Fruit fly (Drosophila melanogaster) whole organism, embryonic: ENCODE data around the gene Fpgs1.
A peak's percentile ranks its signal among the peaks of the same experiment; 100 is the strongest.

Experiments used
- ATbp ChIP-seq: fragments of 200-800 bp; sonication (Bioruptor generic); optimal IDR thresholded peaks from 2 replicates; lab custom pipeline; 2017; ENCODE audit warnings: missing biosample characterization, mild to moderate bottlenecking, missing genetic modification characterization, missing genetic modification reagents
- Blimp-1 ChIP-seq: fragments of 200-800 bp; sonication (Bioruptor generic); optimal IDR thresholded peaks from 3 replicates; lab custom pipeline; 2018; ENCODE audit warnings: missing biosample characterization, missing genetic modification characterization, mild to moderate bottlenecking, moderate library complexity, missing genetic modification reagents
- CG11093 ChIP-seq: fragments of 200-800 bp; sonication (Bioruptor generic); IDR thresholded peaks from 3 replicates; pipeline ENCODE4 v1.3.6; 2022; ENCODE audit warnings: missing biosample characterization, missing genetic modification characterization
- CG14014 ChIP-seq: fragments of 200-800 bp; sonication (Bioruptor generic); IDR thresholded peaks from 2 replicates; pipeline ENCODE4 v1.3.6; 2022; ENCODE audit warnings: missing biosample characterization, missing genetic modification characterization
- CG15696 ChIP-seq: fragments of 200-800 bp; sonication (Bioruptor generic); optimal IDR thresholded peaks from 2 replicates; lab custom pipeline; 2019; ENCODE audit warnings: missing biosample characterization, mild to moderate bottlenecking, missing genetic modification characterization, moderate library complexity
- CG1603 ChIP-seq: fragments of 200-800 bp; sonication (Bioruptor generic); optimal IDR thresholded peaks from 2 replicates; lab custom pipeline; 2019; ENCODE audit warnings: missing biosample characterization, mild to moderate bottlenecking, missing genetic modification characterization, moderate library complexity
- CG17612 ChIP-seq: fragments of 200-800 bp; sonication (Bioruptor generic); IDR thresholded peaks from 2 replicates; pipeline ENCODE4 v1.3.6; 2022; ENCODE audit warnings: missing biosample characterization, missing genetic modification characterization
- CG17829 ChIP-seq: fragments of 200-800 bp; optimal IDR thresholded peaks from 2 replicates; lab custom pipeline; 2019; ENCODE audit warnings: missing biosample characterization, mild to moderate bottlenecking, missing genetic modification characterization, moderate library complexity
- CG18476 ChIP-seq: fragments of 200-800 bp; sonication (Bioruptor generic); optimal IDR thresholded peaks from 2 replicates; lab custom pipeline; 2016; ENCODE audit warnings: missing biosample characterization, mild to moderate bottlenecking, missing genetic modification characterization
- CG18599 ChIP-seq: fragments of 200-800 bp; sonication (Bioruptor generic); optimal IDR thresholded peaks from 3 replicates; lab custom pipeline; 2017; ENCODE audit warnings: missing biosample characterization, missing genetic modification characterization, mild to moderate bottlenecking, moderate library complexity, missing genetic modification reagents
- CG2120 ChIP-seq: fragments of 200-800 bp; sonication (Bioruptor generic); optimal IDR thresholded peaks from 3 replicates; lab custom pipeline; 2016; ENCODE audit warnings: missing biosample characterization, missing genetic modification characterization
- CG2199 ChIP-seq: fragments of 200-800 bp; sonication (Bioruptor generic); IDR thresholded peaks from 3 replicates; pipeline ENCODE4 v1.3.6; 2022; ENCODE audit warnings: missing biosample characterization, missing genetic modification characterization
- CG2875 ChIP-seq: fragments of 200-800 bp; sonication (Bioruptor generic); optimal IDR thresholded peaks from 2 replicates; lab custom pipeline; 2017; ENCODE audit warnings: missing biosample characterization, mild to moderate bottlenecking, missing genetic modification characterization, missing genetic modification reagents
- CG30403 ChIP-seq: fragments of 200-800 bp; sonication (Bioruptor generic); optimal IDR thresholded peaks from 3 replicates; lab custom pipeline; 2016; ENCODE audit warnings: missing biosample characterization, missing genetic modification characterization
- CG31441 ChIP-seq: fragments of 200-800 bp; sonication (Bioruptor generic); IDR thresholded peaks from 2 replicates; pipeline ENCODE4 v1.3.6; 2022; ENCODE audit warnings: missing biosample characterization, missing genetic modification characterization
- CG32532 ChIP-seq: fragments of 200-800 bp; sonication (Bioruptor generic); IDR thresholded peaks from 2 replicates; pipeline ENCODE4 v1.3.6; 2022; ENCODE audit warnings: missing biosample characterization, missing genetic modification characterization
- CG34224 ChIP-seq: fragments of 200-800 bp; sonication (Bioruptor generic); IDR thresholded peaks from 3 replicates; pipeline ENCODE4 v1.3.6; 2022; ENCODE audit warnings: missing biosample characterization, missing genetic modification characterization; ENCODE audit not compliant: partially characterized antibody
- CG34376 ChIP-seq: fragments of 200-800 bp; sonication (Bioruptor generic); optimal IDR thresholded peaks from 2 replicates; lab custom pipeline; 2018; ENCODE audit warnings: missing biosample characterization, mild to moderate bottlenecking, missing genetic modification characterization
- CG7786 ChIP-seq: fragments of 200-800 bp; sonication (Bioruptor generic); optimal IDR thresholded peaks from 2 replicates; lab custom pipeline; 2016; ENCODE audit warnings: missing biosample characterization, missing genetic modification characterization
- CG7839 ChIP-seq: fragments of 200-800 bp; sonication (Bioruptor generic); optimal IDR thresholded peaks from 3 replicates; lab custom pipeline; 2018; ENCODE audit warnings: missing biosample characterization, mild to moderate bottlenecking, missing genetic modification characterization, moderate library complexity
- CTCF ChIP-seq: fragments of 200-800 bp; sonication (Bioruptor generic); optimal IDR thresholded peaks from 2 replicates; lab custom pipeline; 2017; ENCODE audit warnings: missing biosample characterization, mild to moderate bottlenecking, missing genetic modification characterization, moderate library complexity
- Dbx ChIP-seq: fragments of 200-800 bp; sonication (Bioruptor generic); IDR thresholded peaks from 3 replicates; pipeline ENCODE4 v1.3.6; 2022; ENCODE audit warnings: missing biosample characterization, missing genetic modification characterization
- Dip3 ChIP-seq: fragments of 200-800 bp; sonication (Bioruptor generic); optimal IDR thresholded peaks from 3 replicates; lab custom pipeline; 2016; ENCODE audit warnings: missing biosample characterization, missing genetic modification characterization
- HLHmδ ChIP-seq: fragments of 200-800 bp; sonication (Bioruptor generic); optimal IDR thresholded peaks from 2 replicates; lab custom pipeline; 2018; ENCODE audit warnings: missing biosample characterization, mild to moderate bottlenecking, missing genetic modification characterization, moderate library complexity
- Hr3 ChIP-seq: fragments of 200-800 bp; sonication (Bioruptor generic); optimal IDR thresholded peaks from 3 replicates; lab custom pipeline; 2016; ENCODE audit warnings: missing biosample characterization, missing genetic modification characterization
- Hr39 ChIP-seq: fragments of >200 bp; optimal IDR thresholded peaks from 2 replicates; lab custom pipeline; 2017
- NC2α ChIP-seq: fragments of 200-800 bp; sonication (Bioruptor generic); optimal IDR thresholded peaks from 2 replicates; lab custom pipeline; 2016; ENCODE audit warnings: missing biosample characterization, missing genetic modification characterization
- Side ChIP-seq: fragments of 200-800 bp; sonication (Bioruptor generic); optimal IDR thresholded peaks from 2 replicates; lab custom pipeline; 2016; ENCODE audit warnings: missing biosample characterization, missing genetic modification characterization
- Sry-β ChIP-seq: fragments of 200-800 bp; sonication (Bioruptor generic); optimal IDR thresholded peaks from 2 replicates; lab custom pipeline; 2018; ENCODE audit warnings: missing biosample characterization, mild to moderate bottlenecking, missing genetic modification characterization, moderate library complexity
- Ssrp ChIP-seq: fragments of 200-800 bp; sonication (Bioruptor generic); optimal IDR thresholded peaks from 2 replicates; lab custom pipeline; 2018; ENCODE audit warnings: missing biosample characterization, mild to moderate bottlenecking, missing genetic modification characterization, moderate library complexity
- cad ChIP-seq: fragments of >200 bp; optimal IDR thresholded peaks from 2 replicates; lab custom pipeline; 2017; ENCODE audit warnings: missing biosample characterization, missing genetic modification characterization
- chinmo ChIP-seq: fragments of 200-800 bp; sonication (Bioruptor generic); IDR thresholded peaks from 4 replicates; pipeline ENCODE4 v1.3.6; 2022; ENCODE audit warnings: missing biosample characterization, missing genetic modification characterization; ENCODE audit not compliant: partially characterized antibody
- chm ChIP-seq: fragments of 200-800 bp; sonication (Bioruptor generic); IDR thresholded peaks from 2 replicates; pipeline ENCODE4 v1.3.6; 2022; ENCODE audit warnings: missing biosample characterization, missing genetic modification characterization
- da ChIP-seq: fragments of 200-800 bp; sonication (Bioruptor generic); optimal IDR thresholded peaks from 2 replicates; lab custom pipeline; 2016; ENCODE audit warnings: missing biosample characterization, missing genetic modification characterization
- danr ChIP-seq: fragments of 200-800 bp; sonication (Bioruptor generic); IDR thresholded peaks from 2 replicates; pipeline ENCODE4 v1.3.6; 2022; ENCODE audit warnings: missing biosample characterization, missing genetic modification characterization
- dati ChIP-seq: fragments of 200-800 bp; sonication (Bioruptor generic); IDR thresholded peaks from 2 replicates; pipeline ENCODE4 v1.3.6; 2022; ENCODE audit warnings: missing biosample characterization, missing genetic modification characterization
- fd3F ChIP-seq: fragments of 200-800 bp; sonication (Bioruptor generic); optimal IDR thresholded peaks from 2 replicates; lab custom pipeline; 2018; ENCODE audit warnings: missing biosample characterization, mild to moderate bottlenecking, missing genetic modification characterization, moderate library complexity
- hbn ChIP-seq: fragments of 200-800 bp; sonication (Bioruptor generic); IDR thresholded peaks from 2 replicates; pipeline ENCODE4 v1.3.6; 2022; ENCODE audit warnings: missing biosample characterization, missing genetic modification characterization; ENCODE audit not compliant: partially characterized antibody
- odd ChIP-seq: fragments of 200-800 bp; sonication (Bioruptor generic); optimal IDR thresholded peaks from 2 replicates; lab custom pipeline; 2017; ENCODE audit warnings: missing biosample characterization, mild to moderate bottlenecking, missing genetic modification characterization
- otp ChIP-seq: fragments of 200-800 bp; sonication (Bioruptor generic); IDR thresholded peaks from 3 replicates; pipeline ENCODE4, ENCODE4 v1.3.6; 2022; ENCODE audit warnings: missing biosample characterization, missing genetic modification characterization
- pb ChIP-seq: fragments of 200-800 bp; sonication (Bioruptor generic); optimal IDR thresholded peaks from 3 replicates; lab custom pipeline; 2016; ENCODE audit warnings: missing biosample characterization, missing genetic modification characterization
- pfk ChIP-seq: fragments of 200-800 bp; sonication (Bioruptor generic); optimal IDR thresholded peaks from 2 replicates; lab custom pipeline; 2018; ENCODE audit warnings: missing biosample characterization, mild to moderate bottlenecking, missing genetic modification characterization, moderate library complexity
- phol ChIP-seq: fragments of 200-800 bp; sonication (Bioruptor generic); optimal IDR thresholded peaks from 3 replicates; lab custom pipeline; 2018; ENCODE audit warnings: missing biosample characterization, mild to moderate bottlenecking, missing genetic modification characterization, moderate library complexity
- psq ChIP-seq: fragments of 200-800 bp; sonication (Bioruptor generic); optimal IDR thresholded peaks from 2 replicates; lab custom pipeline; 2017; ENCODE audit warnings: missing biosample characterization, missing genetic modification characterization
- repo ChIP-seq: fragments of 200-800 bp; sonication (Bioruptor generic); optimal IDR thresholded peaks from 2 replicates; lab custom pipeline; 2016; ENCODE audit warnings: missing biosample characterization, missing genetic modification characterization
- row ChIP-seq: fragments of 200-800 bp; sonication (Bioruptor generic); IDR thresholded peaks from 3 replicates; pipeline ENCODE4 v1.3.6; 2022; ENCODE audit warnings: missing biosample characterization, missing genetic modification characterization
- sd ChIP-seq: fragments of 200-800 bp; sonication (Bioruptor generic); optimal IDR thresholded peaks from 3 replicates; lab custom pipeline; 2018; ENCODE audit warnings: missing biosample characterization, mild to moderate bottlenecking, missing genetic modification characterization, moderate library complexity
- tin ChIP-seq: fragments of 200-800 bp; sonication (Bioruptor generic); optimal IDR thresholded peaks from 3 replicates; lab custom pipeline; 2016; ENCODE audit warnings: missing biosample characterization, missing genetic modification characterization
- unpg ChIP-seq: fragments of 200-800 bp; sonication (Bioruptor generic); optimal IDR thresholded peaks from 3 replicates; lab custom pipeline; 2018; ENCODE audit warnings: missing biosample characterization, mild to moderate bottlenecking, missing genetic modification characterization, moderate library complexity
- zen ChIP-seq: fragments of 200-800 bp; sonication (Bioruptor generic); optimal IDR thresholded peaks from 3 replicates; lab custom pipeline; 2018; ENCODE audit warnings: missing biosample characterization, mild to moderate bottlenecking, missing genetic modification characterization, moderate library complexity
- zen2 ChIP-seq: fragments of 200-800 bp; sonication (Bioruptor generic); IDR thresholded peaks from 3 replicates; pipeline ENCODE4 v1.3.6; 2022; ENCODE audit warnings: missing biosample characterization, missing genetic modification characterization; ENCODE audit not compliant: partially characterized antibody

Gene Fpgs1

dm6 chrX:12653574-12653973 is 41.9 kb downstream of the Fpgs1 start, which contains the start of gene CkIalpha (continued):
- TF ChIP-seq CG2199 (GFP tag; lab: Robert Waterston, UW) (peak; percentile 40; the same call in 1 of the 3 replicates), CG14014 (GFP tag; lab: Robert Waterston, UW) (peak; percentile 29; the same call in 1 of the 2 replicates), CG1603 (tag; lab: Kevin White, UChicago) (peak; percentile 88), HLHmδ (GFP tag; lab: Kevin White, UChicago) (no peak), dati (GFP tag; lab: Robert Waterston, UW) (no peak), CG7786 (GFP tag; lab: Kevin White, UChicago) (peak; percentile 58), phol (tag; lab: Kevin White, UChicago) (peak; percentile 74), psq (no peak), otp (GFP tag; lab: Robert Waterston, UW) (0 out of 3 replicates have a peak, but pooled peaks have one; percentile 38), Ssrp (tag; lab: Kevin White, UChicago) (no peak), CG17829 (tag; lab: Kevin White, UChicago) (peak; percentile 55), CTCF (GFP tag; lab: Kevin White, UChicago) (peak; percentile 54), chinmo (GFP tag; lab: Robert Waterston, UW) (peak; percentile 99), CG32532 (peak; percentile 65; the same call in 1 of the 2 replicates), CG17612 (no peak), pfk (GFP tag; lab: Kevin White, UChicago) (peak; percentile 92), sd (no peak), Dip3 (GFP tag; lab: Kevin White, UChicago) (peak; percentile 67), unpg (GFP tag; lab: Kevin White, UChicago) (peak; percentile 34), pb (GFP tag; lab: Kevin White, UChicago) (peak; percentile 9), tin (GFP tag; lab: Kevin White, UChicago) (peak; percentile 52), fd3F (GFP tag; lab: Kevin White, UChicago) (no peak), CG34376 (GFP tag; lab: Kevin White, UChicago) (peak; percentile 53), CG7839 (tag; lab: Kevin White, UChicago) (peak; percentile 25), cad (GFP tag; lab: Kevin White, UChicago) (no peak), CG30403 (GFP tag; lab: Kevin White, UChicago) (peak; percentile 63), Hr39 (lab: Kevin White, UChicago) (no peak), Hr3 (GFP tag; lab: Kevin White, UChicago) (peak; percentile 44), hbn (GFP tag; lab: Robert Waterston, UW) (peak; percentile 98), CG2120 (GFP tag; lab: Kevin White, UChicago) (peak; percentile 85), ATbp (GFP tag; lab: Kevin White, UChicago) (no peak), Sry-β (GFP tag; lab: Kevin White, UChicago) (no peak), zen (tag; lab: Kevin White, UChicago) (peak; percentile 34), CG18599 (GFP tag; lab: Kevin White, UChicago) (peak; percentile 51), CG34224 (GFP tag; lab: Robert Waterston, UW) (peak; percentile 99), CG31441 (GFP tag; lab: Robert Waterston, UW) (0 out of 2 replicates have a peak, but pooled peaks have one; percentile 33), CG11093 (GFP tag; lab: Robert Waterston, UW) (no peak), chm (GFP tag; lab: Robert Waterston, UW) (no peak), CG2875 (GFP tag; lab: Kevin White, UChicago) (no peak), repo (GFP tag; lab: Kevin White, UChicago) (peak; percentile 38), Side (GFP tag; lab: Kevin White, UChicago) (peak; percentile 15), zen2 (peak; percentile 99), danr (GFP tag; lab: Robert Waterston, UW) (no peak), Blimp-1 (GFP tag; lab: Kevin White, UChicago) (no peak), CG18476 (no peak), Dbx (peak; percentile 82; the same call in 2 of the 3 replicates), row (GFP tag; lab: Robert Waterston, UW) (peak; percentile 69), da (GFP tag; lab: Kevin White, UChicago) (no peak), NC2α (GFP tag; lab: Kevin White, UChicago) (peak; percentile 5), CG15696 (tag; lab: Kevin White, UChicago) (peak; percentile 1), odd (GFP tag; lab: Kevin White, UChicago) (no peak)
